Worm (Caenorhabditis elegans) whole organism, early embryonic: Measurements from ENCODE around the gene catp-3.

ENCODE experiments used
- B0310.2 ChIP-seq: sonication (generic microtip); optimal IDR thresholded peaks from 2 replicates; lab custom pipeline; 2016; ENCODE audit warnings: mild to moderate bottlenecking, missing genetic modification characterization, missing compliant biosample characterization
- F13C5.2 ChIP-seq: sonication (generic microtip); optimal IDR thresholded peaks from 2 replicates; lab custom pipeline; 2017; ENCODE audit warnings: mild to moderate bottlenecking, missing genetic modification characterization, inconsistent platforms, missing compliant biosample characterization
- aly-1 ChIP-seq: sonication (generic microtip); optimal IDR thresholded peaks from 2 replicates; lab custom pipeline; 2016; ENCODE audit warnings: missing genetic modification characterization, missing compliant biosample characterization
- ama-1 ChIP-seq: fragments of 150-350 bp; optimal IDR thresholded peaks from 2 replicates; lab custom pipeline; 2014
- ceh-13 ChIP-seq: fragments of 200-800 bp; sonication (Bioruptor generic); optimal IDR thresholded peaks from 2 replicates; lab custom pipeline; 2018; ENCODE audit warnings: mild to moderate bottlenecking, missing genetic modification characterization, missing compliant biosample characterization
- ceh-36 ChIP-seq: sonication (generic microtip); optimal IDR thresholded peaks from 2 replicates; lab custom pipeline; 2016; ENCODE audit warnings: missing genetic modification characterization, inconsistent platforms, missing compliant biosample characterization
- ets-7 ChIP-seq: sonication (generic microtip); optimal IDR thresholded peaks from 2 replicates; lab custom pipeline; 2016; ENCODE audit warnings: missing genotype, missing genetic modification characterization, missing compliant biosample characterization
- flt-1 ChIP-seq: fragments of 200-800 bp; sonication (Bioruptor generic); IDR thresholded peaks from 2 replicates; pipeline ENCODE4 v1.3.6; 2022; ENCODE audit warnings: missing genetic modification characterization, missing compliant biosample characterization
- hmbx-1 ChIP-seq: sonication (generic microtip); optimal IDR thresholded peaks from 2 replicates; lab custom pipeline; 2016; ENCODE audit warnings: mild to moderate bottlenecking, missing genetic modification characterization, missing compliant biosample characterization
- hmg-4 ChIP-seq: fragments of 200-800 bp; sonication (Bioruptor generic); optimal IDR thresholded peaks from 2 replicates; lab custom pipeline; 2018; ENCODE audit warnings: mild to moderate bottlenecking, missing genetic modification characterization, missing compliant biosample characterization
- hnd-1 ChIP-seq: sonication (generic microtip); optimal IDR thresholded peaks from 2 replicates; lab custom pipeline; 2016; ENCODE audit warnings: missing genetic modification characterization, missing compliant biosample characterization
- pes-1 ChIP-seq: fragments of 200-800 bp; sonication (Bioruptor generic); IDR thresholded peaks from 2 replicates; pipeline ENCODE4 v1.3.6; 2022; ENCODE audit warnings: missing genetic modification reagents, missing genetic modification characterization, missing compliant biosample characterization
- scrt-1 ChIP-seq: fragments of 200-800 bp; sonication (Bioruptor generic); IDR thresholded peaks from 2 replicates; pipeline ENCODE4 v1.3.6; 2022; ENCODE audit warnings: missing genetic modification characterization, missing compliant biosample characterization
- sea-1 ChIP-seq: fragments of 200-800 bp; sonication (Bioruptor generic); conservative IDR thresholded peaks from 2 replicates; pipeline ENCODE4 v1.3.6; 2022; ENCODE audit warnings: missing genetic modification characterization, missing compliant biosample characterization
- tbx-11 ChIP-seq: fragments of 200-800 bp; sonication (Bioruptor generic); IDR thresholded peaks from 2 replicates; pipeline ENCODE4 v1.3.6; 2022; ENCODE audit warnings: missing genetic modification characterization, missing compliant biosample characterization
- tbx-37 ChIP-seq: fragments of 200-800 bp; sonication (Bioruptor generic); conservative IDR thresholded peaks from 2 replicates; pipeline ENCODE4 v1.3.6; 2022; ENCODE audit warnings: missing genetic modification reagents, missing genetic modification characterization, missing compliant biosample characterization
- tra-4 ChIP-seq: sonication (generic microtip); optimal IDR thresholded peaks from 2 replicates; lab custom pipeline; 2017; ENCODE audit warnings: missing genetic modification characterization, missing compliant biosample characterization

Gene catp-3

ce11 chrV:8079813-8080212 is 4.0 kb downstream of the catp-3 start:
- TF ChIP-seq aly-1 (tag; lab: Kevin White, UChicago), result no peak
- no peak for TF ChIP-seq ceh-36 (tag; lab: Kevin White, UChicago)
- no peak for TF ChIP-seq tbx-37
- no peak for TF ChIP-seq B0310.2
- TF ChIP-seq F13C5.2, result no peak
- TF ChIP-seq ceh-13 (GFP tag; lab: Kevin White, UChicago), result no peak
- no peak for TF ChIP-seq flt-1
- TF ChIP-seq scrt-1 (GFP tag; lab: Robert Waterston, UW), result no peak
- no peak for TF ChIP-seq hmbx-1 (tag; lab: Kevin White, UChicago)
- TF ChIP-seq hmg-4, result no peak

- no peak for TF ChIP-seq flt-1
- no peak for TF ChIP-seq sea-1 (GFP tag; lab: Robert Waterston, UW)
- no peak for TF ChIP-seq hmbx-1 (tag; lab: Kevin White, UChicago)
- no peak for TF ChIP-seq tra-4
- TF ChIP-seq tbx-37, result no peak
- no peak for TF ChIP-seq hmg-4
- TF ChIP-seq hnd-1 (tag; lab: Kevin White, UChicago), result no peak
- TF ChIP-seq scrt-1 (GFP tag; lab: Robert Waterston, UW), result no peak
- no peak for TF ChIP-seq B0310.2
- TF ChIP-seq aly-1 (tag; lab: Kevin White, UChicago), result no peak
- TF ChIP-seq tbx-11, result no peak
- TF ChIP-seq pes-1 (GFP tag; lab: Robert Waterston, UW), result no peak
- TF ChIP-seq ama-1 (lab: Kevin White, UChicago), result no peak
- TF ChIP-seq ets-7 (tag; lab: Kevin White, UChicago), result no peak
- no peak for TF ChIP-seq ceh-36 (tag; lab: Kevin White, UChicago)
- TF ChIP-seq F13C5.2, result no peak
- TF ChIP-seq ceh-13 (GFP tag; lab: Kevin White, UChicago), result no peak
Measured at ce11 chrV:8081579-8081978, 5.8 kb downstream of the catp-3 start, which contains the start of gene str-131. Gene str-131, minus strand, starts transcription at chrV:8081679.

- TF ChIP-seq ceh-13 (GFP tag; lab: Kevin White, UChicago), result no peak
- no peak for TF ChIP-seq flt-1
- no peak for TF ChIP-seq tra-4
- TF ChIP-seq hmg-4, result no peak
- no peak for TF ChIP-seq hmbx-1 (tag; lab: Kevin White, UChicago)
- TF ChIP-seq F13C5.2, result no peak
- no peak for TF ChIP-seq tbx-37
- TF ChIP-seq B0310.2, result no peak
- no peak for TF ChIP-seq sea-1 (GFP tag; lab: Robert Waterston, UW)
- TF ChIP-seq aly-1 (tag; lab: Kevin White, UChicago), result no peak
- TF ChIP-seq tbx-11, result no peak
- no peak for TF ChIP-seq ets-7 (tag; lab: Kevin White, UChicago)
- TF ChIP-seq hnd-1 (tag; lab: Kevin White, UChicago), result no peak
- TF ChIP-seq pes-1 (GFP tag; lab: Robert Waterston, UW), result no peak
Measured at ce11 chrV:8085141-8085540, 9.3 kb downstream of the catp-3 start, which contains the start of gene C09H5.7. Gene C09H5.7, minus strand, starts transcription at chrV:8085241.

ce11 chrV:8090595-8090994 is 14.8 kb downstream of the catp-3 start, which contains the start of gene str-130:
Gene str-130, minus strand, starts transcription at chrV:8090695.
- TF ChIP-seq hmg-4 (no peak), flt-1 (no peak)

- TF ChIP-seq scrt-1 (GFP tag; lab: Robert Waterston, UW) (no peak), aly-1 (tag; lab: Kevin White, UChicago) (no peak), tbx-11 (no peak), ceh-13 (GFP tag; lab: Kevin White, UChicago) (no peak), sea-1 (GFP tag; lab: Robert Waterston, UW) (no peak), ceh-36 (tag; lab: Kevin White, UChicago) (no peak), pes-1 (GFP tag; lab: Robert Waterston, UW) (no peak), hnd-1 (tag; lab: Kevin White, UChicago) (no peak), hmbx-1 (tag; lab: Kevin White, UChicago) (no peak), ama-1 (lab: Kevin White, UChicago) (no peak), tra-4 (no peak), tbx-37 (no peak), F13C5.2 (no peak), ets-7 (tag; lab: Kevin White, UChicago) (no peak), hmg-4 (no peak), flt-1 (no peak), B0310.2 (no peak)
Measured at ce11 chrV:8092385-8092784, 16.6 kb downstream of the catp-3 start, which contains the start of gene str-129. Gene str-129, minus strand, starts transcription at chrV:8092485.

- no peak for TF ChIP-seq tbx-37
- no peak for TF ChIP-seq scrt-1 (GFP tag; lab: Robert Waterston, UW)
- TF ChIP-seq ets-7 (tag; lab: Kevin White, UChicago), result no peak
Measured at ce11 chrV:8095378-8095777, 19.6 kb downstream of the catp-3 start, which contains the start of gene str-146. Gene str-146, minus strand, starts transcription at chrV:8095478.

- TF ChIP-seq hmg-4 (no peak), tra-4 (no peak), ets-7 (tag; lab: Kevin White, UChicago) (no peak), hmbx-1 (tag; lab: Kevin White, UChicago) (no peak), ceh-13 (GFP tag; lab: Kevin White, UChicago) (no peak), flt-1 (no peak), ceh-36 (tag; lab: Kevin White, UChicago) (no peak), aly-1 (tag; lab: Kevin White, UChicago) (no peak), tbx-37 (no peak), sea-1 (GFP tag; lab: Robert Waterston, UW) (no peak), hnd-1 (tag; lab: Kevin White, UChicago) (no peak), F13C5.2 (no peak), pes-1 (GFP tag; lab: Robert Waterston, UW) (no peak), tbx-11 (no peak), B0310.2 (no peak)
Measured at ce11 chrV:8098239-8098638, 22.4 kb downstream of the catp-3 start, which contains the start of gene str-145. Gene str-145, minus strand, starts transcription at chrV:8098339.

- TF ChIP-seq scrt-1 (GFP tag; lab: Robert Waterston, UW) (no peak), B0310.2 (no peak), sea-1 (GFP tag; lab: Robert Waterston, UW) (no peak), ama-1 (lab: Kevin White, UChicago) (no peak), ceh-13 (GFP tag; lab: Kevin White, UChicago) (no peak), hmg-4 (no peak), tbx-37 (no peak), ceh-36 (tag; lab: Kevin White, UChicago) (no peak), F13C5.2 (no peak), hnd-1 (tag; lab: Kevin White, UChicago) (no peak), pes-1 (GFP tag; lab: Robert Waterston, UW) (no peak), aly-1 (tag; lab: Kevin White, UChicago) (no peak), ets-7 (tag; lab: Kevin White, UChicago) (no peak), flt-1 (no peak), hmbx-1 (tag; lab: Kevin White, UChicago) (no peak), tra-4 (no peak), tbx-11 (no peak)
Measured at ce11 chrV:8099306-8099705, 23.5 kb downstream of the catp-3 start, which contains the start of gene sdz-23. Gene sdz-23, plus strand, starts transcription at chrV:8099606.
